Worm (Caenorhabditis elegans): ENCODE measurements around the gene cpg-2.

The cpg-2 gene

DNA sequence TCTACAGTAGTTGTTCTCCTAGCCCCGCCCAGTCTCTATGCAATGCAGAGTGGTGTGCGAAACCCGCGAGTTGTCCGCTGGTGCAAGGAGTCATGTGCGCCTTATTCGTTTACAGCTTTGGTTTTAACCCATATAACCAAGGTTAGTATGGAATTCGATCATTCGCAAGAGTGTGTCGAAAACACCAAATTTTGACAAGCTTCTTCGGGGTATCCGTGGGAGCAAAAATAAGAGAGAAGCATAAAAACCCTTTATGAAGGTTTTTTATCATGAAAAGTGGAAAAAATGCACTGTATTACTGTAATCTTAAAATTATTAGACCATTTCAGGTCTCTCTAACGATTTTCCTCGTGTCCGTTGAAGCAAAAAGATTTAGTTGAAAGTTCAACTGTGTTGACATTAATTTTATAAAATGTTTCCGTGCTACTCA is 38.4 kb upstream of the cpg-2 start (continued):
- TF ChIP-seq lin-15B (tag; optimal IDR thresholded peaks at IDR 0.05) (no peak), mdl-1 (tag; optimal IDR thresholded peaks at IDR 0.05) (no peak), lin-13 (GFP tag; optimal IDR thresholded peaks at IDR 0.05) (no peak), nhr-71 (tag; optimal IDR thresholded peaks at IDR 0.05) (peak; percentile 68), mab-9 (GFP tag; IDR thresholded peaks at IDR 0.05) (no peak), lin-39 (tag; optimal IDR thresholded peaks at IDR 0.05) (peak; percentile 17), fkh-10 (GFP tag; optimal IDR thresholded peaks at IDR 0.05) (no peak), snpc-4 (tag; optimal IDR thresholded peaks at IDR 0.05) (peak; percentile 96), F16B12.6 (tag; optimal IDR thresholded peaks at IDR 0.05) (no peak), lin-14 (GFP tag; optimal IDR thresholded peaks at IDR 0.05) (peak; percentile 35), tbx-2 (tag; optimal IDR thresholded peaks at IDR 0.05) (no peak), nhr-11 (tag; optimal IDR thresholded peaks at IDR 0.05) (no peak), C04F5.9 (tag; optimal IDR thresholded peaks at IDR 0.05) (no peak), hpl-2 (GFP tag; optimal IDR thresholded peaks at IDR 0.05) (no peak), nhr-20 (tag; optimal IDR thresholded peaks at IDR 0.05) (peak; percentile 40), pqm-1 (tag; optimal IDR thresholded peaks at IDR 0.05) (no peak), fkh-8 (tag; optimal IDR thresholded peaks at IDR 0.05) (no peak), egl-27 (tag; optimal IDR thresholded peaks at IDR 0.05) (peak in 1 of 2 experiments; percentile 12), nhr-19 (GFP tag; conservative IDR thresholded peaks at IDR 0.05) (peak; percentile 67), pag-3 (tag; optimal IDR thresholded peaks at IDR 0.05; ENCODE audit: borderline replicate concordance, insufficient read depth) (no peak), fos-1 (tag; optimal IDR thresholded peaks at IDR 0.05) (no peak), nhr-90 (tag; optimal IDR thresholded peaks at IDR 0.05; ENCODE audit: poor library complexity) (peak; percentile 78), lsy-2 (tag; optimal IDR thresholded peaks at IDR 0.05) (peak in 1 of 2 experiments; percentile 30), nhr-12 (tag; optimal IDR thresholded peaks at IDR 0.05) (no peak), unc-130 (tag; optimal IDR thresholded peaks at IDR 0.05) (no peak), nhr-85 (tag) (peak; percentile 74), aly-2 (tag; optimal IDR thresholded peaks at IDR 0.05) (no peak), elt-2 (tag; optimal IDR thresholded peaks at IDR 0.05) (peak; percentile 41), lir-3 (tag; optimal IDR thresholded peaks at IDR 0.05; ENCODE audit: poor library complexity) (no peak), Y116A8C.19 (tag; optimal IDR thresholded peaks at IDR 0.05; ENCODE audit: borderline replicate concordance) (no peak)

DNA sequence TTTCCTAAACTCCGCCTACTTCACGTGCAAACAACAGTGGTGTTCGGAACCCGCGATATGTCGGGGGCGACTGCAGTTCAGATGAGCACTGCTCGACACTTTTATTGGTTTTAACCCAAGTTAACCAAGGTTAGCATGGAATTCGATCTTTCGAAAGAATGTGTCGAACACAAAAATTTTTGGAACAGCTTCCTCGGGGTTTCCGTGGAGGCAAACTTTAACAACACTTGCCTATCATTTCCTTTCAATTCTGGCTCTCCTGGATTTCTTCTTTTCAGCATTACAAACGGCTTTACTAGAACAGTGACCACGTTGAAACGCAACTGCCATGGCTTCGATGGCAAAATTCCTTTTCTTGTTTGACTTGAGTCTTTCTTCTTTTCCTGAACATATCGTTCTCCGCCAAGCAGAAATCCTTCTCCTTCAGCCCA is 37.5 kb upstream of the cpg-2 start:
- TF ChIP-seq xbp-1 (tag; optimal IDR thresholded peaks at IDR 0.05) (no peak), sptf-1 (tag; optimal IDR thresholded peaks at IDR 0.05) (no peak), lsy-2 (tag; optimal IDR thresholded peaks at IDR 0.05) (peak; percentile 3 to 15), hlh-17 (GFP tag; optimal IDR thresholded peaks at IDR 0.05; ENCODE audit: borderline replicate concordance) (no peak), F16B12.6 (tag; optimal IDR thresholded peaks at IDR 0.05) (no peak), egl-13 (tag; optimal IDR thresholded peaks at IDR 0.05) (no peak), nhr-28 (tag; optimal IDR thresholded peaks at IDR 0.05) (no peak), nhr-71 (tag; optimal IDR thresholded peaks at IDR 0.05) (peak; percentile 74), pag-3 (tag; optimal IDR thresholded peaks at IDR 0.05; ENCODE audit: borderline replicate concordance, insufficient read depth) (no peak), pax-3 (tag; optimal IDR thresholded peaks at IDR 0.05) (no peak), nhr-77 (tag; optimal IDR thresholded peaks at IDR 0.05) (peak; percentile 62), dpl-1 (GFP tag; optimal IDR thresholded peaks at IDR 0.05) (peak in 1 of 3 experiments; percentile 23), sup-37 (GFP tag; optimal IDR thresholded peaks at IDR 0.05) (no peak), alr-1 (tag; optimal IDR thresholded peaks at IDR 0.05; ENCODE audit: borderline replicate concordance) (no peak), ama-1 (optimal IDR thresholded peaks at IDR 0.05) (peak; percentile 92), lin-14 (GFP tag; optimal IDR thresholded peaks at IDR 0.05) (peak; percentile 59), lin-39 (tag; optimal IDR thresholded peaks at IDR 0.05) (peak; percentile 50), ceh-82 (tag; optimal IDR thresholded peaks at IDR 0.05) (no peak), nhr-85 (tag) (peak; percentile 14), lin-35 (GFP tag; optimal IDR thresholded peaks at IDR 0.05) (peak in 1 of 2 experiments; percentile 73), hlh-4 (tag; optimal IDR thresholded peaks at IDR 0.05) (no peak), grh-1 (GFP tag; IDR thresholded peaks at IDR 0.05) (0 out of 2 replicates have a peak, but pooled peaks have one; percentile 31), sox-4 (tag; optimal IDR thresholded peaks at IDR 0.05) (no peak), rnt-1 (tag; optimal IDR thresholded peaks at IDR 0.05) (peak; percentile 55), pqm-1 (tag; optimal IDR thresholded peaks at IDR 0.05) (no peak), unc-86 (tag; optimal IDR thresholded peaks at IDR 0.05) (no peak), swsn-7 (tag; optimal IDR thresholded peaks at IDR 0.05) (peak; percentile 45), snpc-4 (tag; optimal IDR thresholded peaks at IDR 0.05) (peak; percentile 97), ceh-90 (tag; optimal IDR thresholded peaks at IDR 0.05) (no peak), nhr-19 (GFP tag; conservative IDR thresholded peaks at IDR 0.05) (peak; percentile 75), ztf-4 (tag; optimal IDR thresholded peaks at IDR 0.05) (no peak)

All from whole organism, L1 larva.